Worm (Caenorhabditis elegans): ENCODE results near the gene Y69E1A.5.

Gene Y69E1A.5

DNA sequence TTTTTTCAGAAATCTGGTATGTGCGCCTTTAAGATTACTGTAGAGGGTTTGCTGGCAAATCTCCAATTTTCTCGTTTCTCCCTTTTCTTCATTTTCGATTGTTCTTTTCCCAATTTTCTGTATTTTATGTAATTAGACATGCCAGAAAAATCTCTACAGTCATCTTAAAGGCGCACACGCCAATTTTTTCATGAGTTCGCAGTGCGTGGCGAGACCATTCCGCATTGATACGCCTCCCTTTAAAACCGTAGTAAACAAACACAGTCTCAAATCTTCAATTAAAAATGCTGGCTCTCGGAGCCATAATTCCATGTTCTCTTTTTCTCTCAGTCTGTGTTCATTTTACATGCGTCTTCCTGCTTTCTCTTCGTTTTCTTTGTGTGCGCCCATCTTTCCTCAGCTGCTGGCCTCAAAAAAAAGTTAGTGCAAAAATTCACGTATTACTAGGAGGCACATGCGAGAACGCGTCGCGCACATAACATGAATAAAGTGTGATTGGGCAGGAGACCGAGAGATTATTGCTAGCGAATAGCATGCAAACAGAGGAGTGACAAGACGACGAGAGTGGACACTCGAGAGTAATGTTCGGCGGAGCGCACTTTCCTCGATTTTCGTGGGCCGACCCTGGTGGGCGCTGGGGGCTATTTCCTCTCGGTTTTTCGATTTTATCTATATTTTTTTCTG lies 38.4 kb downstream of the Y69E1A.5 start:
- TF ChIP-seq tbx-2 (tag; optimal IDR thresholded peaks at IDR 0.05) = peak; percentile 87
- TF ChIP-seq blmp-1 (tag; optimal IDR thresholded peaks at IDR 0.05) = peak; percentile 19
- no peak for TF ChIP-seq mab-9 (GFP tag; IDR thresholded peaks at IDR 0.05)
- TF ChIP-seq grh-1 (GFP tag; IDR thresholded peaks at IDR 0.05) = peak; percentile 40; the same call in 1 of the 2 replicates
- TF ChIP-seq mef-2 (tag; optimal IDR thresholded peaks at IDR 0.05) = no peak
- TF ChIP-seq hlh-4 (tag; optimal IDR thresholded peaks at IDR 0.05) = no peak
- no peak for TF ChIP-seq Y116A8C.19 (tag; optimal IDR thresholded peaks at IDR 0.05; ENCODE audit: borderline replicate concordance)
- peak; percentile 85 for TF ChIP-seq swsn-7 (tag; optimal IDR thresholded peaks at IDR 0.05)
- no peak for TF ChIP-seq hpl-2 (GFP tag; optimal IDR thresholded peaks at IDR 0.05)
- TF ChIP-seq efl-1 (optimal IDR thresholded peaks at IDR 0.05) = peak; percentile 78 to 88
- peak; percentile 60 to 93 for TF ChIP-seq efl-1 (GFP tag; optimal IDR thresholded peaks at IDR 0.05 in 1 of 2)
- TF ChIP-seq nhr-47 (tag; optimal IDR thresholded peaks at IDR 0.05) = peak; percentile 81
- TF ChIP-seq sptf-1 (tag; optimal IDR thresholded peaks at IDR 0.05) = no peak
- TF ChIP-seq C16A3.4 (tag; optimal IDR thresholded peaks at IDR 0.05) = peak; percentile 47
- no peak for TF ChIP-seq lir-3 (tag; optimal IDR thresholded peaks at IDR 0.05; ENCODE audit: poor library complexity)
- peak; percentile 67 for TF ChIP-seq lin-15B (tag; optimal IDR thresholded peaks at IDR 0.05)
- peak; percentile 10 for TF ChIP-seq lin-39 (tag; optimal IDR thresholded peaks at IDR 0.05)
- TF ChIP-seq nhr-237 (tag; optimal IDR thresholded peaks at IDR 0.05) = peak; percentile 49
- TF ChIP-seq snpc-4 (tag; optimal IDR thresholded peaks at IDR 0.05) = peak; percentile 58
- peak; percentile 82 for TF ChIP-seq nhr-19 (GFP tag; conservative IDR thresholded peaks at IDR 0.05)
- no peak for TF ChIP-seq ceh-63 (GFP tag; optimal IDR thresholded peaks at IDR 0.05)
- no peak for TF ChIP-seq hlh-17 (GFP tag; optimal IDR thresholded peaks at IDR 0.05; ENCODE audit: borderline replicate concordance)
- TF ChIP-seq aha-1 (tag; optimal IDR thresholded peaks at IDR 0.05) = peak; percentile 48
- TF ChIP-seq nhr-71 (tag; optimal IDR thresholded peaks at IDR 0.05) = peak; percentile 91
- TF ChIP-seq jun-1 (tag; optimal IDR thresholded peaks at IDR 0.05) = peak; percentile 45
- peak in 1 of 6 experiments; percentile 57 for TF ChIP-seq elt-3 (tag; optimal IDR thresholded peaks at IDR 0.05)
- peak in 1 of 2 experiments; percentile 63 for TF ChIP-seq egl-27 (tag; optimal IDR thresholded peaks at IDR 0.05)
- no peak for TF ChIP-seq unc-30 (tag; optimal IDR thresholded peaks at IDR 0.05)
- TF ChIP-seq unc-62 (GFP tag; optimal IDR thresholded peaks at IDR 0.05) = no peak
- peak; percentile 75 for TF ChIP-seq unc-86 (tag; optimal IDR thresholded peaks at IDR 0.05)
- TF ChIP-seq zip-4 (GFP tag; optimal IDR thresholded peaks at IDR 0.05) = no peak
- no peak for TF ChIP-seq vab-15 (tag; optimal IDR thresholded peaks at IDR 0.05)
- TF ChIP-seq isw-1 (GFP tag; IDR thresholded peaks at IDR 0.05) = peak; percentile 62
- TF ChIP-seq unc-98 (GFP tag; IDR thresholded peaks at IDR 0.05) = no peak
- peak; percentile 63 for TF ChIP-seq ceh-8 (GFP tag; optimal IDR thresholded peaks at IDR 0.05)
- no peak for TF ChIP-seq zag-1 (tag; optimal IDR thresholded peaks at IDR 0.05)
- TF ChIP-seq C04F5.9 (tag; optimal IDR thresholded peaks at IDR 0.05) = no peak
- TF ChIP-seq nhr-90 (tag; optimal IDR thresholded peaks at IDR 0.05; ENCODE audit: poor library complexity) = peak; percentile 49
- TF ChIP-seq efl-3 (GFP tag; optimal IDR thresholded peaks at IDR 0.05) = no peak
- TF ChIP-seq mdl-1 (tag; optimal IDR thresholded peaks at IDR 0.05) = peak in 1 of 2 experiments; percentile 93
- peak; percentile 72 to 76 for TF ChIP-seq lin-35 (GFP tag; optimal IDR thresholded peaks at IDR 0.05)
- peak; percentile 46; the same call in 1 of the 2 replicates for TF ChIP-seq ceh-88 (GFP tag; IDR thresholded peaks at IDR 0.05)
- TF ChIP-seq egl-13 (tag; optimal IDR thresholded peaks at IDR 0.05) = no peak
- peak; percentile 47 to 64 (median 54) for TF ChIP-seq dpl-1 (GFP tag; optimal IDR thresholded peaks at IDR 0.05)
- peak; percentile 60 for TF ChIP-seq skn-1 (tag; optimal IDR thresholded peaks at IDR 0.05)
- TF ChIP-seq mep-1 (tag; optimal IDR thresholded peaks at IDR 0.05) = peak; percentile 81
- no peak for TF ChIP-seq nhr-76 (tag; optimal IDR thresholded peaks at IDR 0.05)
- no peak for TF ChIP-seq ceh-90 (tag; optimal IDR thresholded peaks at IDR 0.05)
- peak; percentile 92 for TF ChIP-seq nhr-20 (tag; optimal IDR thresholded peaks at IDR 0.05)
- peak; percentile 84 for TF ChIP-seq fkh-8 (tag; optimal IDR thresholded peaks at IDR 0.05)
- peak; percentile 91 for TF ChIP-seq snu-23 (GFP tag; optimal IDR thresholded peaks at IDR 0.05)
- no peak for TF ChIP-seq ces-1 (GFP tag; optimal IDR thresholded peaks at IDR 0.05)
